Worm (Caenorhabditis elegans): Measurements from ENCODE around the gene Y57G7A.11.
"Not testable (repeated sequence)": the region's sequence is repeated elsewhere in the genome, so short reads cannot be mapped to it uniquely, and the experiment has no call there.

The Y57G7A.11 gene

ce11 chrII:1278350-1278749 lies 1.7 kb upstream of the Y57G7A.11 start, which contains the start of gene srz-63:
TSS of gene srz-63 (plus strand) at chrII:1278650.
- not testable (repeated sequence) for TF ChIP-seq nhr-71 (tag; optimal IDR thresholded peaks at IDR 0.05); nhr-85 (tag); nhr-84 (tag; optimal IDR thresholded peaks at IDR 0.05)

ce11 chrII:1275439-1275838 lies 1.2 kb downstream of the Y57G7A.11 start, which contains the start of gene Y57G7A.5:
TSS of gene Y57G7A.5 (minus strand) at chrII:1275539.
- TF ChIP-seq nhr-84 (tag; optimal IDR thresholded peaks at IDR 0.05) (no peak), C34B4.2 (tag; optimal IDR thresholded peaks at IDR 0.05) (no peak), elt-2 (tag; optimal IDR thresholded peaks at IDR 0.05) (no peak), sptf-1 (tag; optimal IDR thresholded peaks at IDR 0.05) (no peak), ceh-90 (tag; optimal IDR thresholded peaks at IDR 0.05) (no peak), snpc-4 (tag; optimal IDR thresholded peaks at IDR 0.05) (no peak), vab-15 (tag; optimal IDR thresholded peaks at IDR 0.05) (no peak), lin-15B (tag; optimal IDR thresholded peaks at IDR 0.05) (no peak)

ce11 chrII:1271814-1272213 lies 4.9 kb downstream of the Y57G7A.11 start, which contains the start of gene srw-66:
TSS of gene srw-66 (minus strand) at chrII:1271914.
- no peak for TF ChIP-seq lsy-2 (tag; optimal IDR thresholded peaks at IDR 0.05)
- no peak for TF ChIP-seq efl-1 (optimal IDR thresholded peaks at IDR 0.05)
- peak in 1 of 2 experiments; percentile 43 for TF ChIP-seq efl-1 (GFP tag; optimal IDR thresholded peaks at IDR 0.05 in 1 of 2)
- no peak for TF ChIP-seq mdl-1 (tag; optimal IDR thresholded peaks at IDR 0.05)
- no peak for TF ChIP-seq ceh-88 (GFP tag; IDR thresholded peaks at IDR 0.05)
- no peak for TF ChIP-seq egl-13 (tag; optimal IDR thresholded peaks at IDR 0.05)
- TF ChIP-seq fkh-8 (tag; optimal IDR thresholded peaks at IDR 0.05) = no peak

- TF ChIP-seq mdl-1 (tag; optimal IDR thresholded peaks at IDR 0.05) (no peak), dsc-1 (tag; optimal IDR thresholded peaks at IDR 0.05) (no peak), C04F5.9 (tag; optimal IDR thresholded peaks at IDR 0.05) (no peak), lsy-2 (tag; optimal IDR thresholded peaks at IDR 0.05) (no peak), isw-1 (GFP tag; IDR thresholded peaks at IDR 0.05) (no peak), lin-15B (tag; optimal IDR thresholded peaks at IDR 0.05) (no peak), nhr-20 (tag; optimal IDR thresholded peaks at IDR 0.05) (no peak), nhr-76 (tag; optimal IDR thresholded peaks at IDR 0.05) (no peak), F16B12.6 (tag; optimal IDR thresholded peaks at IDR 0.05) (no peak), pax-3 (tag; optimal IDR thresholded peaks at IDR 0.05) (no peak)
Measured at ce11 chrII:1266790-1267189, 9.9 kb downstream of the Y57G7A.11 start, which contains the start of gene oac-30. TSS of gene oac-30 (minus strand) at chrII:1266890.

- TF ChIP-seq nhr-12 (tag; optimal IDR thresholded peaks at IDR 0.05) (no peak), lin-15B (tag; optimal IDR thresholded peaks at IDR 0.05) (no peak), fkh-10 (GFP tag; optimal IDR thresholded peaks at IDR 0.05) (no peak), pax-3 (tag; optimal IDR thresholded peaks at IDR 0.05) (no peak), blmp-1 (tag; optimal IDR thresholded peaks at IDR 0.05) (no peak), lin-14 (GFP tag; optimal IDR thresholded peaks at IDR 0.05) (no peak), hlh-17 (GFP tag; optimal IDR thresholded peaks at IDR 0.05; ENCODE audit: borderline replicate concordance) (no peak), efl-3 (GFP tag; optimal IDR thresholded peaks at IDR 0.05) (no peak), vab-15 (tag; optimal IDR thresholded peaks at IDR 0.05) (no peak), F16B12.6 (tag; optimal IDR thresholded peaks at IDR 0.05) (no peak), mab-9 (GFP tag; IDR thresholded peaks at IDR 0.05) (no peak), lin-35 (GFP tag; optimal IDR thresholded peaks at IDR 0.05) (no peak)
Measured at ce11 chrII:1258634-1259033, 18.0 kb downstream of the Y57G7A.11 start, which contains the start of gene clpr-2. TSS of gene clpr-2 (plus strand) at chrII:1258934.

- TF ChIP-seq mdl-1 (tag; optimal IDR thresholded peaks at IDR 0.05) (no peak), pag-3 (tag; optimal IDR thresholded peaks at IDR 0.05; ENCODE audit: borderline replicate concordance, insufficient read depth) (no peak), C16A3.4 (tag; optimal IDR thresholded peaks at IDR 0.05) (no peak), skn-1 (tag; optimal IDR thresholded peaks at IDR 0.05) (no peak), ces-1 (GFP tag; optimal IDR thresholded peaks at IDR 0.05) (no peak)
Measured at ce11 chrII:1256742-1257141, 19.9 kb downstream of the Y57G7A.11 start.

Data from whole organism, L1 larva.